Worm (Caenorhabditis elegans) whole organism, L3 larva: ENCODE measurements around the gene ints-6.

Experiments used
- aly-2 ChIP-seq: fragments of 150-350 bp; optimal IDR thresholded peaks from 2 replicates; lab custom pipeline; 2014; ENCODE audit warnings: missing biosample characterization, missing genetic modification characterization
- ama-1 ChIP-seq: fragments of 150-350 bp; optimal IDR thresholded peaks from 2 replicates; lab custom pipeline; 2018
- ceh-28 ChIP-seq: fragments of 150-350 bp; optimal IDR thresholded peaks from 2 replicates; lab custom pipeline; 2014; ENCODE audit warnings: missing biosample characterization, missing genetic modification reagents, missing genetic modification characterization
- daf-12 ChIP-seq: fragments of 150-350 bp; optimal IDR thresholded peaks from 2 replicates; lab custom pipeline; 2014; ENCODE audit warnings: missing biosample characterization, missing genetic modification reagents, missing genetic modification characterization
- fkh-2 ChIP-seq: fragments of 150-350 bp; optimal IDR thresholded peaks from 2 replicates; lab custom pipeline; 2014; ENCODE audit warnings: missing biosample characterization, missing genetic modification reagents, missing genetic modification characterization
- fos-1 ChIP-seq: fragments of 150-350 bp; optimal IDR thresholded peaks from 2 replicates; lab custom pipeline; 2014; ENCODE audit warnings: missing biosample characterization, missing genetic modification characterization
- hmg-11 ChIP-seq: sonication (generic microtip); optimal IDR thresholded peaks from 2 replicates; lab custom pipeline; 2016; ENCODE audit warnings: missing genetic modification characterization, missing compliant biosample characterization
- mdl-1 ChIP-seq: fragments of 150-350 bp; optimal IDR thresholded peaks from 2 replicates; lab custom pipeline; 2014; ENCODE audit warnings: missing biosample characterization, missing genetic modification characterization
- nhr-76 ChIP-seq: fragments of 150-350 bp; sonication (generic microtip); optimal IDR thresholded peaks from 5 replicates; lab custom pipeline; 2014; ENCODE audit warnings: missing biosample characterization, missing genetic modification characterization
- nhr-77 ChIP-seq: fragments of 150-350 bp; optimal IDR thresholded peaks from 2 replicates; lab custom pipeline; 2014; ENCODE audit warnings: missing biosample characterization, missing genetic modification characterization
- sea-2 ChIP-seq: fragments of 150-350 bp; sonication (generic microtip); optimal IDR thresholded peaks from 4 replicates; lab custom pipeline; 2014; ENCODE audit warnings: missing biosample characterization, missing genetic modification reagents, missing genetic modification characterization
- snpc-4 ChIP-seq: fragments of 150-350 bp; optimal IDR thresholded peaks from 2 replicates; lab custom pipeline; 2014; ENCODE audit warnings: missing biosample characterization, missing genetic modification characterization
- unc-62 ChIP-seq: fragments of 150-350 bp; sonication (generic microtip); optimal IDR thresholded peaks from 4 replicates; lab custom pipeline; 2014; ENCODE audit warnings: missing biosample characterization, missing genetic modification reagents, missing genetic modification characterization

DNA sequence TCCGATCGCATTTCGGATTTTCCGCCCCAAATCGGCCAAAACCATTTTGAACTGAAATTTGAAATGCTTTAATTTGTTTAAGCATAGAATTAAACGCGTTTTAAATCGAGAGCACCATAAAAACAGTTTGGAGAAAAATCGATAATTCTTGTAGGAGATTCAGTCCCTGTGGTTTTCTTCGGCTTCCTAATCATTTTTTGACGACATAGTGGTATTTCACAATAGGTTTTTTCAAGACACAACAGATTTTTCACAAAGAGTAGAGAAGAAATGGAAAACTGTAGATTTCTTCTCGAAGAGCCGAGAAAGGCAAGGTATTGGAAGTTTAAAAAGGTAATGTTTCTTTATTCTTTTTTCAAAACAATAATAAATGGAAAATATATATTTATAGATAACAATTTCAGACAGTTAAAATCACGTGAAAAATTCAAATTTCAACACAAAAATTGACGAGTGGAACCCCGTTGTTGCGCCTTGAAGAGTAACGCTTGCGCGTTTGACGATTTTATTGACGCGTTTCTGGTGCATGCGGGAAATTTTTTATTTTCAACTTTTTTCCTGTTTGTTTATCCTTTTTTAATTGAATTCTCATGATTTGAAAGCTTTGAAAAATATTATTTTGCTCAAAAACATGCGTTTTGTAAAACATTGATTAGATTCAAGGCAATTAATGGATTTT is 52.2 kb downstream of the ints-6 start, which contains the start of gene F21D5.7:
- TF ChIP-seq unc-62 (GFP tag; lab: Kevin White, UChicago) (no peak), hmg-11 (tag; lab: Kevin White, UChicago) (peak; percentile 73), daf-12 (tag; lab: Kevin White, UChicago) (no peak), aly-2 (tag; lab: Kevin White, UChicago) (no peak), sea-2 (no peak), nhr-77 (tag; lab: Kevin White, UChicago) (no peak), fos-1 (tag; lab: Kevin White, UChicago) (no peak), fkh-2 (tag; lab: Kevin White, UChicago) (no peak), ama-1 (no peak), nhr-76 (tag; lab: Kevin White, UChicago) (no peak), snpc-4 (tag; lab: Kevin White, UChicago) (peak; percentile 77), ceh-28 (peak; percentile 2), mdl-1 (no peak)
